Worm (Caenorhabditis elegans) whole organism, L2 larva: ENCODE measurements around the gene txt-18.

Experiments
- lin-11 ChIP-seq: fragments of 150-350 bp; sonication (generic microtip); optimal IDR thresholded peaks from 2 replicates; lab custom pipeline; 2014; ENCODE audit warnings: missing biosample characterization, missing genetic modification characterization, inconsistent platforms, mixed read lengths
- nhr-11 ChIP-seq: fragments of 150-350 bp; optimal IDR thresholded peaks from 2 replicates; lab custom pipeline; 2014; ENCODE audit warnings: missing biosample characterization, missing genetic modification characterization
- nhr-237 ChIP-seq: fragments of 150-350 bp; optimal IDR thresholded peaks from 2 replicates; lab custom pipeline; 2014; ENCODE audit warnings: missing biosample characterization, missing genetic modification characterization
- skn-1 ChIP-seq: sonication (generic microtip); optimal IDR thresholded peaks from 2 replicates; lab custom pipeline; 2017; ENCODE audit warnings: missing biosample characterization, missing genetic modification characterization
- snpc-4 ChIP-seq: fragments of 150-350 bp; optimal IDR thresholded peaks from 2 replicates; lab custom pipeline; 2014; ENCODE audit warnings: missing biosample characterization, missing genetic modification characterization

DNA sequence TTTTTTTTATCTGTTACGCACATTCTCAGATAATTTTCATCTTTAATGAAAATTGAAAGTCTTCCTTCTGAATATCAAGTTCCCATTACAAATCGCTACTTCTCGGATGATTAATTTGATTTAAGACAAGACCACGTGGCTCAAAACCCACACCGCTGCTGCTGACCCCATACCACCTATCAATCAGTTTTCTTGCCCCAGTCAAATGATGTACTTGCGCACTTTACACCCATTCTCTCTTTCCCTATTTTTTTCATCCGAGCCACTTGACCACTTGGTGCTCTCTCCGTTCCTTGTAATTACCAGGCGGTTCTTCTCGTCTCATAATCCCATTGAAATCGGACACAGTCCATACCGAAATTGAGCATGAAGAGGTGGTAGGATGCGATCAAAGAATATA is 50.2 kb downstream of the txt-18 start:
- no peak for TF ChIP-seq lin-11 (tag; lab: Kevin White, UChicago)
- TF ChIP-seq nhr-237 (tag; lab: Kevin White, UChicago): no peak
- TF ChIP-seq skn-1 (tag; lab: Kevin White, UChicago): no peak
- no peak for TF ChIP-seq nhr-11 (tag; lab: Kevin White, UChicago)
- TF ChIP-seq snpc-4 (tag; lab: Kevin White, UChicago): no peak
